Fruit fly (Drosophila melanogaster) whole organism, embryonic: ENCODE measurements around the gene dmrt93B.

ENCODE experiments used
- Ada2b ChIP-seq: fragments of 200-800 bp; sonication (Bioruptor generic); IDR thresholded peaks from 2 replicates; pipeline ENCODE4 v1.3.6; 2022; ENCODE audit warnings: missing biosample characterization, missing genetic modification characterization
- Atf3 ChIP-seq: fragments of 200-800 bp; sonication (Bioruptor generic); optimal IDR thresholded peaks from 3 replicates; lab custom pipeline; 2016; ENCODE audit warnings: missing biosample characterization, missing genetic modification characterization
- B-H1 ChIP-seq: fragments of 200-800 bp; sonication (Bioruptor generic); IDR thresholded peaks from 3 replicates; pipeline ENCODE4 v1.3.6; 2022; ENCODE audit warnings: missing biosample characterization, missing genetic modification characterization
- CG10321 ChIP-seq: fragments of 200-800 bp; sonication (Bioruptor generic); IDR thresholded peaks from 2 replicates; pipeline ENCODE4 v1.3.6; 2022; ENCODE audit warnings: missing biosample characterization, missing genetic modification characterization
- CG11456 ChIP-seq: fragments of 200-800 bp; sonication (Bioruptor generic); IDR thresholded peaks from 3 replicates; pipeline ENCODE4 v1.3.6; 2022; ENCODE audit warnings: missing biosample characterization, missing genetic modification characterization
- CG18599 ChIP-seq: fragments of 200-800 bp; sonication (Bioruptor generic); optimal IDR thresholded peaks from 3 replicates; lab custom pipeline; 2017; ENCODE audit warnings: missing biosample characterization, missing genetic modification characterization, mild to moderate bottlenecking, moderate library complexity, missing genetic modification reagents
- CG2712 ChIP-seq: fragments of 200-800 bp; optimal IDR thresholded peaks from 3 replicates; lab custom pipeline; 2019; ENCODE audit warnings: missing biosample characterization, mild to moderate bottlenecking, missing genetic modification characterization, moderate library complexity
- CG32772 ChIP-seq: fragments of 200-800 bp; sonication (Bioruptor generic); IDR thresholded peaks from 2 replicates; pipeline ENCODE4 v1.3.6; 2022; ENCODE audit warnings: missing biosample characterization, missing genetic modification characterization
- CG4360 ChIP-seq: fragments of 200-800 bp; sonication (Bioruptor generic); IDR thresholded peaks from 2 replicates; pipeline ENCODE4 v1.3.6; 2022; ENCODE audit warnings: missing biosample characterization, missing genetic modification characterization
- CG5953 ChIP-seq: fragments of 200-800 bp; sonication (Bioruptor generic); IDR thresholded peaks from 2 replicates; pipeline ENCODE4 v1.3.6; 2022; ENCODE audit warnings: missing biosample characterization, missing genetic modification characterization
- CG7271 ChIP-seq: fragments of 200-800 bp; sonication (Bioruptor generic); optimal IDR thresholded peaks from 2 replicates; lab custom pipeline; 2018; ENCODE audit warnings: missing biosample characterization, mild to moderate bottlenecking, missing genetic modification characterization, moderate library complexity
- CG7839 ChIP-seq: fragments of 200-800 bp; sonication (Bioruptor generic); optimal IDR thresholded peaks from 3 replicates; lab custom pipeline; 2018; ENCODE audit warnings: missing biosample characterization, mild to moderate bottlenecking, missing genetic modification characterization, moderate library complexity
- CG9437 ChIP-seq: fragments of 200-800 bp; sonication (Bioruptor generic); optimal IDR thresholded peaks from 2 replicates; lab custom pipeline; 2018; ENCODE audit warnings: missing biosample characterization, mild to moderate bottlenecking, missing genetic modification characterization
- D ChIP-seq, 2 experiments: fragments of 200-800 bp in 1 of 2; fragments of >200 bp in 1 of 2; sonication (Bioruptor generic) in 1 of 2; optimal IDR thresholded peaks; 2 replicates in 1 of 2; 3 replicates in 1 of 2; lab custom pipeline; 2017; ENCODE audit warnings: mild to moderate bottlenecking in 1 of 2, missing biosample characterization in 1 of 2, missing genetic modification characterization in 1 of 2, missing genetic modification reagents in 1 of 2
- Deaf1 ChIP-seq: fragments of 200-800 bp; optimal IDR thresholded peaks from 3 replicates; lab custom pipeline; 2019; ENCODE audit warnings: missing biosample characterization, mild to moderate bottlenecking, missing genetic modification characterization, moderate library complexity
- Fer1 ChIP-seq: fragments of 200-800 bp; sonication (Bioruptor generic); optimal IDR thresholded peaks from 2 replicates; lab custom pipeline; 2017; ENCODE audit warnings: missing biosample characterization, mild to moderate bottlenecking, missing genetic modification characterization
- Hey ChIP-seq: fragments of 200-800 bp; sonication (Bioruptor generic); optimal IDR thresholded peaks from 3 replicates; lab custom pipeline; 2018; ENCODE audit warnings: missing biosample characterization, mild to moderate bottlenecking, missing genetic modification characterization
- Hr3 ChIP-seq: fragments of 200-800 bp; sonication (Bioruptor generic); optimal IDR thresholded peaks from 3 replicates; lab custom pipeline; 2016; ENCODE audit warnings: missing biosample characterization, missing genetic modification characterization
- Rfx ChIP-seq: fragments of 200-800 bp; sonication (Bioruptor generic); IDR thresholded peaks from 2 replicates; pipeline ENCODE4 v1.3.6; 2022; ENCODE audit warnings: missing biosample characterization, missing genetic modification characterization
- Sry-β ChIP-seq: fragments of 200-800 bp; sonication (Bioruptor generic); optimal IDR thresholded peaks from 2 replicates; lab custom pipeline; 2018; ENCODE audit warnings: missing biosample characterization, mild to moderate bottlenecking, missing genetic modification characterization, moderate library complexity
- Xbp1 ChIP-seq: fragments of 200-800 bp; sonication (Bioruptor generic); optimal IDR thresholded peaks from 3 replicates; lab custom pipeline; 2016; ENCODE audit warnings: missing biosample characterization, mild to moderate bottlenecking, missing genetic modification characterization
- ac ChIP-seq: fragments of 200-800 bp; sonication (Bioruptor generic); optimal IDR thresholded peaks from 3 replicates; lab custom pipeline; 2017; ENCODE audit warnings: missing biosample characterization, mild to moderate bottlenecking, missing genetic modification characterization
- ap ChIP-seq: fragments of 200-800 bp; sonication (Bioruptor generic); IDR thresholded peaks from 2 replicates; pipeline ENCODE4 v1.3.6; 2022; ENCODE audit warnings: missing biosample characterization, missing genetic modification characterization
- bbx ChIP-seq: fragments of 200-800 bp; sonication (Bioruptor generic); IDR thresholded peaks from 2 replicates; pipeline ENCODE4 v1.3.6; 2022; ENCODE audit warnings: missing biosample characterization, missing genetic modification characterization; ENCODE audit not compliant: partially characterized antibody
- btn ChIP-seq: fragments of 200-800 bp; sonication (Bioruptor generic); optimal IDR thresholded peaks from 2 replicates; lab custom pipeline; 2016; ENCODE audit warnings: missing biosample characterization, missing genetic modification characterization
- cad ChIP-seq: fragments of >200 bp; optimal IDR thresholded peaks from 2 replicates; lab custom pipeline; 2017; ENCODE audit warnings: missing biosample characterization, missing genetic modification characterization
- cwo ChIP-seq: fragments of 200-800 bp; sonication (Bioruptor generic); optimal IDR thresholded peaks from 3 replicates; lab custom pipeline; 2017; ENCODE audit warnings: missing biosample characterization, missing genetic modification characterization, mild to moderate bottlenecking, moderate library complexity, missing genetic modification reagents
- dmrt99B ChIP-seq: fragments of 200-800 bp; sonication (Bioruptor generic); optimal IDR thresholded peaks from 2 replicates; lab custom pipeline; 2018; ENCODE audit warnings: missing biosample characterization, mild to moderate bottlenecking, missing genetic modification characterization, moderate library complexity
- exex ChIP-seq: fragments of 200-800 bp; sonication (Bioruptor generic); optimal IDR thresholded peaks from 4 replicates; lab custom pipeline; 2018; ENCODE audit warnings: missing biosample characterization, mild to moderate bottlenecking, missing genetic modification characterization, moderate library complexity
- fd102C ChIP-seq: fragments of 200-800 bp; sonication (Bioruptor generic); optimal IDR thresholded peaks from 2 replicates; lab custom pipeline; 2018; ENCODE audit warnings: missing biosample characterization, mild to moderate bottlenecking, missing genetic modification characterization, moderate library complexity
- fd3F ChIP-seq: fragments of 200-800 bp; sonication (Bioruptor generic); optimal IDR thresholded peaks from 2 replicates; lab custom pipeline; 2018; ENCODE audit warnings: missing biosample characterization, mild to moderate bottlenecking, missing genetic modification characterization, moderate library complexity
- grn ChIP-seq: fragments of 200-800 bp; sonication (Bioruptor generic); optimal IDR thresholded peaks from 3 replicates; lab custom pipeline; 2017; ENCODE audit warnings: missing biosample characterization, missing genetic modification characterization
- pum ChIP-seq: fragments of 200-800 bp; sonication (Bioruptor generic); optimal IDR thresholded peaks from 2 replicates; lab custom pipeline; 2016; ENCODE audit warnings: missing biosample characterization, missing genetic modification characterization
- schlank ChIP-seq: fragments of 200-800 bp; sonication (Bioruptor generic); optimal IDR thresholded peaks from 2 replicates; lab custom pipeline; 2018; ENCODE audit warnings: missing biosample characterization, mild to moderate bottlenecking, missing genetic modification characterization
- sd ChIP-seq: fragments of 200-800 bp; sonication (Bioruptor generic); optimal IDR thresholded peaks from 3 replicates; lab custom pipeline; 2018; ENCODE audit warnings: missing biosample characterization, mild to moderate bottlenecking, missing genetic modification characterization, moderate library complexity
- sens-2 ChIP-seq: fragments of 200-800 bp; sonication (Bioruptor generic); IDR thresholded peaks from 2 replicates; pipeline ENCODE4 v1.3.6; 2022; ENCODE audit warnings: missing biosample characterization, missing genetic modification characterization
- sima ChIP-seq: fragments of 200-800 bp; sonication (Bioruptor generic); optimal IDR thresholded peaks from 2 replicates; lab custom pipeline; 2016; ENCODE audit warnings: missing biosample characterization, missing genetic modification characterization
- slbo ChIP-seq: fragments of 200-800 bp; sonication (Bioruptor generic); IDR thresholded peaks from 2 replicates; pipeline ENCODE4 v1.3.6; 2022; ENCODE audit warnings: missing biosample characterization, missing genetic modification characterization
- sug ChIP-seq: fragments of 200-800 bp; optimal IDR thresholded peaks from 2 replicates; lab custom pipeline; 2019; ENCODE audit warnings: missing biosample characterization, mild to moderate bottlenecking, missing genetic modification characterization, moderate library complexity
- trh ChIP-seq: fragments of 200-800 bp; sonication (Bioruptor generic); optimal IDR thresholded peaks from 2 replicates; lab custom pipeline; 2016; ENCODE audit warnings: missing biosample characterization, missing genetic modification characterization
- unpg ChIP-seq: fragments of 200-800 bp; sonication (Bioruptor generic); optimal IDR thresholded peaks from 3 replicates; lab custom pipeline; 2018; ENCODE audit warnings: missing biosample characterization, mild to moderate bottlenecking, missing genetic modification characterization, moderate library complexity
- zen2 ChIP-seq: fragments of 200-800 bp; sonication (Bioruptor generic); IDR thresholded peaks from 3 replicates; pipeline ENCODE4 v1.3.6; 2022; ENCODE audit warnings: missing biosample characterization, missing genetic modification characterization; ENCODE audit not compliant: partially characterized antibody
- zfh1 ChIP-seq: fragments of 200-800 bp; sonication (Bioruptor generic); IDR thresholded peaks from 3 replicates; pipeline ENCODE4 v1.3.6; 2022; ENCODE audit warnings: missing biosample characterization, missing genetic modification characterization

Gene dmrt93B

DNA sequence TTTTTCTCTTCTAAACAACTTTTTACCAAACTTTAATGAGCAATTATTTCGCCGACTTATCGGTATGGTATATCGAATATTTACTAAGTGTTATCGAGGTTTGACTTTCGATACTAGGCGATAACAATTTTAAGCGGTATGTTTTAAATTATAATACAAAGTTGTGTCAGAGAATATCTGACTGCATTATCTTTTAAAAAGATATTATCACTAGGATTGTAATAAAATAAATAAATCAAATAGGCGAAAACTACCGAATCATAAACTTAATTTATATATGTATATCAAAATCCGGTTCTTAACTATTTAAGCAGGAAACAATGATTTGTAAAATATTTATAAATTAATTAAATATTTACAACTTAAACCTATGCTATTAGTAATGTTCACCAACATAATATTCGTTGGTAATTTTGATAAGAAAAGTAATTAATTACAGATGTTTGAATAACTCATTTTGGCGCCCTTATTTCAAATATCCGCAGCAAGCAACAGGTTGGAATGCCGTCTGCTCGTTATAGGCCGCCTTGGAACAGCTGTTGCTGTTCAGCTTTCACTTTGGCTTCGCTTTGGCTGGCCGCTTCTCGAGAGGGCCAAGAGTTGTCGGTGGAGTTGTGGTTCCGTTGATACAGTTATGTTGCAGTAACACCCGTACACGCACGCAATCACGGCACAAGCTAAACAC lies 34.2 kb downstream of the dmrt93B start, which contains the start of the genes Sec15 and rtet (continued):
- no peak for TF ChIP-seq pum (GFP tag; lab: Kevin White, UChicago)
- no peak for TF ChIP-seq CG7839 (tag; lab: Kevin White, UChicago)
- peak; percentile 41; the same call in 1 of the 2 replicates for TF ChIP-seq Ada2b (GFP tag; lab: Robert Waterston, UW)
- peak; percentile 50 for TF ChIP-seq CG9437 (GFP tag; lab: Kevin White, UChicago)
- no peak for TF ChIP-seq CG4360 (GFP tag; lab: Robert Waterston, UW)
- no peak for TF ChIP-seq schlank (tag; lab: Kevin White, UChicago)
- peak; percentile 70 for TF ChIP-seq slbo (GFP tag; lab: Robert Waterston, UW)
- TF ChIP-seq bbx (GFP tag; lab: Robert Waterston, UW) = peak; percentile 60
- TF ChIP-seq CG10321 (GFP tag; lab: Robert Waterston, UW) = no peak
- TF ChIP-seq Rfx (GFP tag; lab: Robert Waterston, UW) = peak; percentile 72
- no peak for TF ChIP-seq fd102C (GFP tag; lab: Kevin White, UChicago)
- TF ChIP-seq Deaf1 (tag; lab: Kevin White, UChicago) = no peak
- TF ChIP-seq trh = no peak
- TF ChIP-seq dmrt99B = no peak
- TF ChIP-seq Sry-β (GFP tag; lab: Kevin White, UChicago) = no peak
- no peak for TF ChIP-seq ap (GFP tag; lab: Robert Waterston, UW)
- TF ChIP-seq CG11456 (GFP tag; lab: Robert Waterston, UW) = peak; percentile 45; the same call in 1 of the 3 replicates
- no peak for TF ChIP-seq Atf3 (GFP tag; lab: Kevin White, UChicago)
- 0 out of 2 replicates have a peak, but pooled peaks have one; percentile 16 for TF ChIP-seq CG5953
- TF ChIP-seq Xbp1 (GFP tag; lab: Kevin White, UChicago) = peak; percentile 69
- TF ChIP-seq btn (GFP tag; lab: Kevin White, UChicago) = no peak
- TF ChIP-seq Hey = no peak
- TF ChIP-seq CG2712 (tag; lab: Kevin White, UChicago) = peak; percentile 72
- peak; percentile 60 for TF ChIP-seq Hr3 (GFP tag; lab: Kevin White, UChicago)
- no peak for TF ChIP-seq CG7271 (tag; lab: Kevin White, UChicago)
- peak; percentile 70 for TF ChIP-seq CG18599 (GFP tag; lab: Kevin White, UChicago)
- TF ChIP-seq sens-2 (GFP tag; lab: Robert Waterston, UW) = peak; percentile 34; the same call in 1 of the 2 replicates
- TF ChIP-seq sima = no peak
- no peak for TF ChIP-seq ac
- no peak for TF ChIP-seq D (optimal IDR thresholded peaks at IDR 0.05; lab: Kevin White, UChicago)
- peak; percentile 24 for TF ChIP-seq D (GFP tag; optimal IDR thresholded peaks at IDR 0.05; lab: Kevin White, UChicago)
- peak; percentile 48; the same call in 2 of the 3 replicates for TF ChIP-seq zfh1 (GFP tag; lab: Robert Waterston, UW)
- TF ChIP-seq zen2 (GFP tag; lab: Robert Waterston, UW) = peak; percentile 53; the same call in 1 of the 3 replicates
- peak; percentile 36 for TF ChIP-seq unpg (GFP tag; lab: Kevin White, UChicago)
- peak; percentile 65 for TF ChIP-seq Fer1 (GFP tag; lab: Kevin White, UChicago)
- TF ChIP-seq, all 482 proteins: peak for 255

DNA sequence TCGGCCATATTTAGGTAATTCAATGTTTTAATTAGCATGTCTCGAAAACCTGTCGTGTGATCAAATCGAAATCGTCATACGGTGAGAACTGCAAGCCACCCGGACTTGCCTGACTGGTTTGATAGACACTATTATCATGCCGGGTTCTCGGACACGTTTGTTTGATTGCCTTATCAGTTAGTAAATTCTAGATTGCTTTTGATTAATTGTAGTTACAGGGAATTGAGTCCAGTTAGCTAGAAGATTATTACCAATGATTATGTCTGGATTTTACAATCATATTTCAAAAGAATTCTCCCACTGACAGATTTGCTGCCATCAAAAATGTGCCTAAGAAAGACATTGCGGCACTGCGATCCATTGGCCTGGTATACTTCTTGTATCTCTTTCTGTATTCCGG lies 35.9 kb downstream of the dmrt93B start:
- TF ChIP-seq dmrt99B = no peak
- TF ChIP-seq sd (tag; lab: Kevin White, UChicago) = peak; percentile 4
- peak; percentile 19 for TF ChIP-seq sug (tag; lab: Kevin White, UChicago)
- peak; percentile 77 for TF ChIP-seq exex (tag; lab: Kevin White, UChicago)
- TF ChIP-seq cad (GFP tag; lab: Kevin White, UChicago) = no peak
- TF ChIP-seq B-H1 = no peak
- peak; percentile 60 for TF ChIP-seq cwo
- peak; percentile 78 for TF ChIP-seq grn (GFP tag; lab: Kevin White, UChicago)
- no peak for TF ChIP-seq D (optimal IDR thresholded peaks at IDR 0.05; lab: Kevin White, UChicago)
- TF ChIP-seq D (GFP tag; optimal IDR thresholded peaks at IDR 0.05; lab: Kevin White, UChicago) = no peak
- TF ChIP-seq fd3F (GFP tag; lab: Kevin White, UChicago) = no peak
- no peak for TF ChIP-seq CG32772 (GFP tag; lab: Robert Waterston, UW)
